Worm (Caenorhabditis elegans): ENCODE data around the gene npp-3.

npp-3 gene

ce11 chrII:11836554-11837218 is 37.9 kb downstream of the npp-3 start (continued):
- TF ChIP-seq egl-27 (tag; optimal IDR thresholded peaks at IDR 0.05) (no peak), lin-15B (tag; optimal IDR thresholded peaks at IDR 0.05) (no peak), nhr-76 (tag; optimal IDR thresholded peaks at IDR 0.05) (peak; percentile 37), mdl-1 (tag; optimal IDR thresholded peaks at IDR 0.05) (no peak), pha-4 (tag; optimal IDR thresholded peaks at IDR 0.05) (no peak), nhr-77 (tag; optimal IDR thresholded peaks at IDR 0.05) (no peak), ceh-16 (tag; optimal IDR thresholded peaks at IDR 0.05) (no peak), lsy-12 (tag; optimal IDR thresholded peaks at IDR 0.05) (no peak)

ce11 chrII:11835208-11835607 is 39.4 kb downstream of the npp-3 start, which contains the start of gene T27D12.6:
Gene T27D12.6 (plus strand): TSS chrII:11835508.
- TF ChIP-seq elt-1 (tag; optimal IDR thresholded peaks at IDR 0.05) (no peak), elt-3 (tag; optimal IDR thresholded peaks at IDR 0.05) (no peak), elt-2 (tag; optimal IDR thresholded peaks at IDR 0.05) (no peak), ztf-4 (tag; optimal IDR thresholded peaks at IDR 0.05) (no peak), ZK546.5 (tag; optimal IDR thresholded peaks at IDR 0.05) (no peak), nhr-237 (tag; optimal IDR thresholded peaks at IDR 0.05) (no peak), hmg-11 (tag; optimal IDR thresholded peaks at IDR 0.05) (no peak), sea-2 (GFP tag; optimal IDR thresholded peaks at IDR 0.05) (no peak), nhr-43 (tag; optimal IDR thresholded peaks at IDR 0.05; ENCODE audit: poor library complexity, severe bottlenecking) (no peak), fos-1 (tag; optimal IDR thresholded peaks at IDR 0.05) (no peak), unc-39 (tag; optimal IDR thresholded peaks at IDR 0.05) (no peak), egl-5 (tag; optimal IDR thresholded peaks at IDR 0.05) (no peak), pqm-1 (tag; optimal IDR thresholded peaks at IDR 0.05) (no peak), lin-15B (tag; optimal IDR thresholded peaks at IDR 0.05) (no peak), nhr-11 (tag; optimal IDR thresholded peaks at IDR 0.05) (no peak), aly-2 (tag; optimal IDR thresholded peaks at IDR 0.05) (no peak), nhr-77 (tag; optimal IDR thresholded peaks at IDR 0.05) (no peak), ceh-28 (tag; optimal IDR thresholded peaks at IDR 0.05) (no peak), pha-4 (tag; optimal IDR thresholded peaks at IDR 0.05) (no peak), daf-12 (tag; optimal IDR thresholded peaks at IDR 0.05) (no peak)

- no peak for TF ChIP-seq mml-1 (tag; optimal IDR thresholded peaks at IDR 0.05)
- TF ChIP-seq jun-1 (tag; optimal IDR thresholded peaks at IDR 0.05): no peak
- no peak for TF ChIP-seq ztf-11 (tag; optimal IDR thresholded peaks at IDR 0.05)
- TF ChIP-seq aly-2 (tag; optimal IDR thresholded peaks at IDR 0.05): no peak
- no peak for TF ChIP-seq ceh-9 (tag; optimal IDR thresholded peaks at IDR 0.05)
- no peak for TF ChIP-seq ztf-4 (tag; optimal IDR thresholded peaks at IDR 0.05)
- TF ChIP-seq ceh-16 (tag; optimal IDR thresholded peaks at IDR 0.05): no peak
- no peak for TF ChIP-seq nhr-11 (tag; optimal IDR thresholded peaks at IDR 0.05)
Measured at ce11 chrII:11832475-11832874, 42.1 kb downstream of the npp-3 start, which contains the start of gene clec-144. Gene clec-144 (minus strand): TSS chrII:11832575.

- peak; percentile 15 for TF ChIP-seq lin-15B (tag; optimal IDR thresholded peaks at IDR 0.05)
- peak; percentile 13 for TF ChIP-seq elt-2 (tag; optimal IDR thresholded peaks at IDR 0.05)
- TF ChIP-seq pqm-1 (tag; optimal IDR thresholded peaks at IDR 0.05): no peak
- TF ChIP-seq nhr-28 (tag; optimal IDR thresholded peaks at IDR 0.05): no peak
- TF ChIP-seq snpc-4 (tag; optimal IDR thresholded peaks at IDR 0.05): peak; percentile 33
- TF ChIP-seq nhr-23 (tag; optimal IDR thresholded peaks at IDR 0.05): peak; percentile 4
- no peak for TF ChIP-seq fos-1 (tag; optimal IDR thresholded peaks at IDR 0.05)
- peak; percentile 79 for TF ChIP-seq pha-4 (tag; optimal IDR thresholded peaks at IDR 0.05)
- TF ChIP-seq nhr-25 (tag; optimal IDR thresholded peaks at IDR 0.05): peak; percentile 7
Measured at ce11 chrII:11830601-11831000, 44.0 kb downstream of the npp-3 start.

ce11 chrII:11829920-11830319 is 44.7 kb downstream of the npp-3 start, which contains the start of gene pes-5:
Gene pes-5 (minus strand): TSS chrII:11830020.
- TF ChIP-seq pqm-1 (tag; optimal IDR thresholded peaks at IDR 0.05) (no peak), ZK546.5 (tag; optimal IDR thresholded peaks at IDR 0.05) (no peak), fos-1 (tag; optimal IDR thresholded peaks at IDR 0.05) (no peak), R02D3.7 (tag; optimal IDR thresholded peaks at IDR 0.05) (no peak), sea-2 (GFP tag; optimal IDR thresholded peaks at IDR 0.05) (no peak), egl-5 (tag; optimal IDR thresholded peaks at IDR 0.05) (no peak), nhr-12 (tag; optimal IDR thresholded peaks at IDR 0.05) (no peak), nhr-67 (tag; optimal IDR thresholded peaks at IDR 0.05) (no peak), snpc-4 (tag; optimal IDR thresholded peaks at IDR 0.05) (no peak), ceh-9 (tag; optimal IDR thresholded peaks at IDR 0.05) (no peak), fkh-10 (GFP tag; optimal IDR thresholded peaks at IDR 0.05) (no peak), ztf-11 (tag; optimal IDR thresholded peaks at IDR 0.05) (no peak), nfya-1 (tag; optimal IDR thresholded peaks at IDR 0.05; ENCODE audit: insufficient read depth) (no peak), hmg-11 (tag; optimal IDR thresholded peaks at IDR 0.05) (no peak), nhr-23 (tag; optimal IDR thresholded peaks at IDR 0.05) (no peak), aly-2 (tag; optimal IDR thresholded peaks at IDR 0.05) (no peak), skn-1 (tag; optimal IDR thresholded peaks at IDR 0.05) (no peak), lin-39 (tag; optimal IDR thresholded peaks at IDR 0.05) (no peak), unc-39 (tag; optimal IDR thresholded peaks at IDR 0.05) (no peak), nhr-28 (tag; optimal IDR thresholded peaks at IDR 0.05) (no peak)

All from whole organism, L3 larva.